Fruit fly (Drosophila melanogaster): ENCODE measurements around the gene Ir7b.

The Ir7b gene

dm6 chrX:7911983-7912630 lies 45.3 kb upstream of the Ir7b start, which contains the start of gene snz (continued):
- peak; percentile 8 for TF ChIP-seq cg (GFP tag; optimal IDR thresholded peaks at IDR 0.05)
- no peak for TF ChIP-seq ERR (GFP tag; optimal IDR thresholded peaks at IDR 0.05)
- peak; percentile 85 for TF ChIP-seq onecut (GFP tag; IDR thresholded peaks at IDR 0.05)
- TF ChIP-seq tll (GFP tag; optimal IDR thresholded peaks at IDR 0.05), result no peak
- no peak for TF ChIP-seq gcm (GFP tag; optimal IDR thresholded peaks at IDR 0.05)
- TF ChIP-seq HLH4C (GFP tag; IDR thresholded peaks at IDR 0.05; ENCODE audit: partially characterized antibody), result peak; percentile 86
- TF ChIP-seq Xbp1 (GFP tag; optimal IDR thresholded peaks at IDR 0.05), result peak; percentile 5
- TF ChIP-seq MESR4 (GFP tag; optimal IDR thresholded peaks at IDR 0.05), result peak; percentile 38
- TF ChIP-seq knrl (GFP tag; IDR thresholded peaks at IDR 0.05; ENCODE audit: partially characterized antibody), result peak; percentile 57; the same call in 2 of the 3 replicates
- 0 out of 3 replicates have a peak, but pooled peaks have one; percentile 26 for TF ChIP-seq ci (GFP tag; IDR thresholded peaks at IDR 0.05)
- TF ChIP-seq mld (GFP tag; IDR thresholded peaks at IDR 0.05; ENCODE audit: partially characterized antibody), result peak; percentile 75
- no peak for TF ChIP-seq CG7839 (tag; optimal IDR thresholded peaks at IDR 0.05)
- peak; percentile 75 for TF ChIP-seq hbn (GFP tag; IDR thresholded peaks at IDR 0.05; ENCODE audit: partially characterized antibody)
- peak; percentile 69 for TF ChIP-seq grn (GFP tag; optimal IDR thresholded peaks at IDR 0.05)
- TF ChIP-seq CG7372 (GFP tag; IDR thresholded peaks at IDR 0.05), result no peak
- TF ChIP-seq Dll (GFP tag; IDR thresholded peaks at IDR 0.05; ENCODE audit: partially characterized antibody), result peak; percentile 77
- no peak for TF ChIP-seq lbe (GFP tag; optimal IDR thresholded peaks at IDR 0.05)
- peak; percentile 68 for TF ChIP-seq exex (tag; optimal IDR thresholded peaks at IDR 0.05)
- peak; percentile 77 for TF ChIP-seq sna (GFP tag; IDR thresholded peaks at IDR 0.05; ENCODE audit: partially characterized antibody)
- TF ChIP-seq CG9876 (GFP tag; optimal IDR thresholded peaks at IDR 0.05), result no peak
- no peak for TF ChIP-seq CG31365 (tag; optimal IDR thresholded peaks at IDR 0.05)
- TF ChIP-seq Side (GFP tag; optimal IDR thresholded peaks at IDR 0.05), result no peak
- peak; percentile 50 for TF ChIP-seq CG10543 (GFP tag; optimal IDR thresholded peaks at IDR 0.05)
- no peak for TF ChIP-seq CG18764 (GFP tag; optimal IDR thresholded peaks at IDR 0.05)
- peak; percentile 70 for TF ChIP-seq CG12155 (GFP tag; optimal IDR thresholded peaks at IDR 0.05)
- no peak for TF ChIP-seq pan (optimal IDR thresholded peaks at IDR 0.05)
- TF ChIP-seq pan (GFP tag; optimal IDR thresholded peaks at IDR 0.05 in 1 of 2, IDR thresholded peaks at IDR 0.05 in 1 of 2), result peak in 1 of 2 experiments; percentile 19
- TF ChIP-seq CG34224 (GFP tag; IDR thresholded peaks at IDR 0.05; ENCODE audit: partially characterized antibody), result peak; percentile 76
- TF ChIP-seq ato (GFP tag; IDR thresholded peaks at IDR 0.05; ENCODE audit: partially characterized antibody), result peak; percentile 50; the same call in 1 of the 2 replicates
- peak; percentile 65 for TF ChIP-seq CG13894 (tag; optimal IDR thresholded peaks at IDR 0.05)
- TF ChIP-seq toy (GFP tag; IDR thresholded peaks at IDR 0.05), result no peak

DNA sequence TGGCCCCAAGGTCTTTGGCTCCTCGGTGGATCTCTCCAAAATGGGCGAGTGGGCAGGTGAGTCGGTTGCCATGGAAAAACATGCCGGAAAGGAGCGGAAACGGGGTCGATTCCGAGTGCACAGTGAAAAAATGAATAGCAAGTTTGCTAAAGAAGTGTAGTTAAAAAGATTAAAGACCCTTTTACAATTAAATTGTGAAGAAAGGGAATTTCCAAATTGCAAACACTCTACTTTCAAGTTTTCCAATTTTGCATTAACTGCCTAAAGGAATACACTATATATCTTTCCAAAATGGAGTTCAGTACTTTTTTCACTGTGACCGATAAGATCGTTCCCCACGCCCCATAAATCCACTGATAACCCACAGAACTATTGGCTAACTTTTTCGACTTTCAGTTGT lies 42.7 kb upstream of the Ir7b start:
- TF ChIP-seq Hr78 (GFP tag; optimal IDR thresholded peaks at IDR 0.05) (peak in 1 of 2 experiments; percentile 3), CG2202 (tag; optimal IDR thresholded peaks at IDR 0.05) (no peak), PHDP (tag; optimal IDR thresholded peaks at IDR 0.05) (peak; percentile 46), prd (optimal IDR thresholded peaks at IDR 0.05) (no peak), prd (GFP tag; IDR thresholded peaks at IDR 0.05) (peak; percentile 56), bab2 (GFP tag; optimal IDR thresholded peaks at IDR 0.05) (peak; percentile 13), CG34376 (GFP tag; optimal IDR thresholded peaks at IDR 0.05) (no peak), ase (GFP tag; IDR thresholded peaks at IDR 0.05) (0 out of 3 replicates have a peak, but pooled peaks have one; percentile 50), CG14014 (GFP tag; IDR thresholded peaks at IDR 0.05) (0 out of 2 replicates have a peak, but pooled peaks have one; percentile 14), fu2 (GFP tag; optimal IDR thresholded peaks at IDR 0.05) (no peak), CG12769 (tag; optimal IDR thresholded peaks at IDR 0.05) (no peak), CG10979 (tag; optimal IDR thresholded peaks at IDR 0.05) (peak; percentile 16), Rfx (GFP tag; IDR thresholded peaks at IDR 0.05) (peak; percentile 50), CG2712 (tag; optimal IDR thresholded peaks at IDR 0.05) (peak; percentile 7), ttk (GFP tag; IDR thresholded peaks at IDR 0.05) (0 out of 2 replicates have a peak, but pooled peaks have one; percentile 44), Xbp1 (GFP tag; optimal IDR thresholded peaks at IDR 0.05) (peak; percentile 9), Abd-B (GFP tag; optimal IDR thresholded peaks at IDR 0.05) (no peak), CG1529 (GFP tag; optimal IDR thresholded peaks at IDR 0.05) (no peak), lmd (GFP tag; IDR thresholded peaks at IDR 0.05) (0 out of 2 replicates have a peak, but pooled peaks have one; percentile 33)

All from whole organism, embryonic.